Worm (Caenorhabditis elegans): ENCODE measurements around the gene col-86.
A peak's percentile ranks its signal among the peaks of the same experiment; 100 is the strongest.

Gene col-86

ce11 chrII:13098175-13098574, at the start of gene col-86:
TSS of gene col-86 (minus strand) at chrII:13098275.
- TF ChIP-seq him-1 (tag; optimal IDR thresholded peaks at IDR 0.05) = no peak
- TF ChIP-seq dao-5 (tag; optimal IDR thresholded peaks at IDR 0.05) = no peak
- TF ChIP-seq W03F9.2 (tag; optimal IDR thresholded peaks at IDR 0.05) = no peak

ce11 chrII:13145204-13145603, 47.1 kb upstream of the col-86 start, which contains the start of gene mltn-1:
TSS of gene mltn-1 (minus strand) at chrII:13145225.
- TF ChIP-seq him-1 (tag; optimal IDR thresholded peaks at IDR 0.05) (no peak), W03F9.2 (tag; optimal IDR thresholded peaks at IDR 0.05) (no peak), dao-5 (tag; optimal IDR thresholded peaks at IDR 0.05) (no peak)

- no peak for TF ChIP-seq W03F9.2 (tag; optimal IDR thresholded peaks at IDR 0.05)
- TF ChIP-seq dao-5 (tag; optimal IDR thresholded peaks at IDR 0.05) = no peak
- no peak for TF ChIP-seq him-1 (tag; optimal IDR thresholded peaks at IDR 0.05)
Observed at ce11 chrII:13142372-13142771, 44.3 kb upstream of the col-86 start.

- TF ChIP-seq dao-5 (tag; optimal IDR thresholded peaks at IDR 0.05) (no peak), him-1 (tag; optimal IDR thresholded peaks at IDR 0.05) (no peak), W03F9.2 (tag; optimal IDR thresholded peaks at IDR 0.05) (no peak)
Observed at ce11 chrII:13139573-13139972, 41.5 kb upstream of the col-86 start.

ce11 chrII:13130576-13130975, 32.5 kb upstream of the col-86 start:
- TF ChIP-seq W03F9.2 (tag; optimal IDR thresholded peaks at IDR 0.05) = no peak
- TF ChIP-seq dao-5 (tag; optimal IDR thresholded peaks at IDR 0.05) = no peak
- TF ChIP-seq him-1 (tag; optimal IDR thresholded peaks at IDR 0.05) = no peak

- TF ChIP-seq him-1 (tag; optimal IDR thresholded peaks at IDR 0.05) (no peak), dao-5 (tag; optimal IDR thresholded peaks at IDR 0.05) (no peak), W03F9.2 (tag; optimal IDR thresholded peaks at IDR 0.05) (no peak)
Observed at ce11 chrII:13129602-13130001, 31.5 kb upstream of the col-86 start, which contains the start of gene F29C12.6. TSS of gene F29C12.6 (plus strand) at chrII:13129902.

- TF ChIP-seq W03F9.2 (tag; optimal IDR thresholded peaks at IDR 0.05) (no peak), dao-5 (tag; optimal IDR thresholded peaks at IDR 0.05) (no peak)
Observed at ce11 chrII:13122720-13123119, 24.6 kb upstream of the col-86 start, which contains the start of gene bath-45. TSS of gene bath-45 (plus strand) at chrII:13123020.

ce11 chrII:13117135-13117534, 19.1 kb upstream of the col-86 start, which contains the start of gene gfm-1:
TSS of gene gfm-1 (plus strand) at chrII:13117483.
- TF ChIP-seq W03F9.2 (tag; optimal IDR thresholded peaks at IDR 0.05) = peak; percentile 82
- TF ChIP-seq him-1 (tag; optimal IDR thresholded peaks at IDR 0.05) = no peak

ce11 chrII:13116710-13117109, 18.6 kb upstream of the col-86 start, which contains the start of gene rict-1:
TSS of gene rict-1 (minus strand) at chrII:13116810.
- TF ChIP-seq dao-5 (tag; optimal IDR thresholded peaks at IDR 0.05) (no peak), him-1 (tag; optimal IDR thresholded peaks at IDR 0.05) (no peak), W03F9.2 (tag; optimal IDR thresholded peaks at IDR 0.05) (no peak)

- no peak for TF ChIP-seq W03F9.2 (tag; optimal IDR thresholded peaks at IDR 0.05)
Observed at ce11 chrII:13107719-13108118, 9.6 kb upstream of the col-86 start, which contains the start of gene pqn-32. TSS of gene pqn-32 (plus strand) at chrII:13108019.

- no peak for TF ChIP-seq him-1 (tag; optimal IDR thresholded peaks at IDR 0.05)
- TF ChIP-seq dao-5 (tag; optimal IDR thresholded peaks at IDR 0.05) = no peak
- no peak for TF ChIP-seq W03F9.2 (tag; optimal IDR thresholded peaks at IDR 0.05)
Observed at ce11 chrII:13096345-13096744, 1.7 kb downstream of the col-86 start.

- TF ChIP-seq W03F9.2 (tag; optimal IDR thresholded peaks at IDR 0.05) (no peak), him-1 (tag; optimal IDR thresholded peaks at IDR 0.05) (no peak), dao-5 (tag; optimal IDR thresholded peaks at IDR 0.05) (no peak)
Observed at ce11 chrII:13091857-13092256, 6.2 kb downstream of the col-86 start.

- TF ChIP-seq dao-5 (tag; optimal IDR thresholded peaks at IDR 0.05) (no peak), him-1 (tag; optimal IDR thresholded peaks at IDR 0.05) (no peak), W03F9.2 (tag; optimal IDR thresholded peaks at IDR 0.05) (no peak)
Observed at ce11 chrII:13091123-13091522, 7.0 kb downstream of the col-86 start, which contains the start of gene Y81G3A.4. TSS of gene Y81G3A.4 (plus strand) at chrII:13091423.

- TF ChIP-seq dao-5 (tag; optimal IDR thresholded peaks at IDR 0.05) (no peak), W03F9.2 (tag; optimal IDR thresholded peaks at IDR 0.05) (no peak), him-1 (tag; optimal IDR thresholded peaks at IDR 0.05) (no peak)
Observed at ce11 chrII:13085951-13086350, 12.1 kb downstream of the col-86 start.

ce11 chrII:13083752-13084214, 14.3 kb downstream of the col-86 start, which contains the start of the genes Y81G3A.1 and gcn-2:
TSS of gene Y81G3A.1 (minus strand) at chrII:13083926.
TSS of gene gcn-2 (plus strand) at chrII:13084164.
- TF ChIP-seq him-1 (tag; optimal IDR thresholded peaks at IDR 0.05) (no peak), W03F9.2 (tag; optimal IDR thresholded peaks at IDR 0.05) (no peak), dao-5 (tag; optimal IDR thresholded peaks at IDR 0.05) (no peak)

Measured in whole organism, L4/young adult.